Fruit fly (Drosophila melanogaster) whole organism, embryonic: ENCODE data around the gene CG14817.

Experiments used
- Aef1 ChIP-seq: fragments of 200-800 bp; sonication (Bioruptor generic); IDR thresholded peaks from 3 replicates; pipeline ENCODE4 v1.3.6; 2022; ENCODE audit warnings: missing biosample characterization, missing genetic modification characterization
- Awh ChIP-seq: fragments of 200-800 bp; sonication (Bioruptor generic); IDR thresholded peaks from 2 replicates; pipeline ENCODE4, ENCODE4 v1.3.6; 2022; ENCODE audit warnings: missing biosample characterization, missing genetic modification characterization
- CG10979 ChIP-seq: fragments of 200-800 bp; sonication (Bioruptor generic); optimal IDR thresholded peaks from 2 replicates; lab custom pipeline; 2018; ENCODE audit warnings: missing biosample characterization, mild to moderate bottlenecking, missing genetic modification characterization, moderate library complexity
- CG12071 ChIP-seq: fragments of 200-800 bp; sonication (Bioruptor generic); optimal IDR thresholded peaks from 3 replicates; lab custom pipeline; 2018; ENCODE audit warnings: missing biosample characterization, mild to moderate bottlenecking, missing genetic modification characterization
- CG12942 ChIP-seq: fragments of 200-800 bp; sonication (Bioruptor generic); optimal IDR thresholded peaks from 3 replicates; lab custom pipeline; 2016; ENCODE audit warnings: missing biosample characterization, missing genetic modification characterization
- CG13624 ChIP-seq: fragments of 200-800 bp; sonication (Bioruptor generic); optimal IDR thresholded peaks from 2 replicates; lab custom pipeline; 2016; ENCODE audit warnings: missing biosample characterization, missing genetic modification characterization
- CG15269 ChIP-seq: fragments of 200-800 bp; sonication (Bioruptor generic); optimal IDR thresholded peaks from 2 replicates; lab custom pipeline; 2018; ENCODE audit warnings: missing biosample characterization, mild to moderate bottlenecking, missing genetic modification characterization, moderate library complexity
- CG15696 ChIP-seq: fragments of 200-800 bp; sonication (Bioruptor generic); optimal IDR thresholded peaks from 2 replicates; lab custom pipeline; 2019; ENCODE audit warnings: missing biosample characterization, mild to moderate bottlenecking, missing genetic modification characterization, moderate library complexity
- CG17361 ChIP-seq: fragments of 200-800 bp; sonication (Bioruptor generic); IDR thresholded peaks from 3 replicates; pipeline ENCODE4 v1.3.6; 2022; ENCODE audit warnings: missing biosample characterization, missing genetic modification characterization
- CG1792 ChIP-seq: fragments of 200-800 bp; sonication (Bioruptor generic); optimal IDR thresholded peaks from 2 replicates; lab custom pipeline; 2016; ENCODE audit warnings: missing biosample characterization, missing genetic modification characterization
- CG18476 ChIP-seq: fragments of 200-800 bp; sonication (Bioruptor generic); optimal IDR thresholded peaks from 2 replicates; lab custom pipeline; 2016; ENCODE audit warnings: missing biosample characterization, mild to moderate bottlenecking, missing genetic modification characterization
- CG30020 ChIP-seq: fragments of 200-800 bp; optimal IDR thresholded peaks from 2 replicates; lab custom pipeline; 2019; ENCODE audit warnings: missing biosample characterization, mild to moderate bottlenecking, missing genetic modification characterization, moderate library complexity
- CG5953 ChIP-seq: fragments of 200-800 bp; sonication (Bioruptor generic); IDR thresholded peaks from 2 replicates; pipeline ENCODE4 v1.3.6; 2022; ENCODE audit warnings: missing biosample characterization, missing genetic modification characterization
- CG6813 ChIP-seq: fragments of 200-800 bp; sonication (Bioruptor generic); optimal IDR thresholded peaks from 2 replicates; lab custom pipeline; 2017; ENCODE audit warnings: missing biosample characterization, missing genetic modification characterization, mild to moderate bottlenecking, moderate library complexity, missing genetic modification reagents
- CG9727 ChIP-seq: fragments of 200-800 bp; sonication (Bioruptor generic); optimal IDR thresholded peaks from 3 replicates; lab custom pipeline; 2017; ENCODE audit warnings: missing biosample characterization, mild to moderate bottlenecking, missing genetic modification characterization
- D ChIP-seq, 2 experiments: fragments of 200-800 bp in 1 of 2; fragments of >200 bp in 1 of 2; sonication (Bioruptor generic) in 1 of 2; optimal IDR thresholded peaks; 2 replicates in 1 of 2; 3 replicates in 1 of 2; lab custom pipeline; 2017; ENCODE audit warnings: mild to moderate bottlenecking in 1 of 2, missing biosample characterization in 1 of 2, missing genetic modification characterization in 1 of 2, missing genetic modification reagents in 1 of 2
- D19B ChIP-seq: fragments of 200-800 bp; sonication (Bioruptor generic); optimal IDR thresholded peaks from 2 replicates; lab custom pipeline; 2017; ENCODE audit warnings: missing biosample characterization, mild to moderate bottlenecking, missing genetic modification characterization
- HLH3B ChIP-seq: fragments of 200-800 bp; sonication (Bioruptor generic); IDR thresholded peaks from 2 replicates; pipeline ENCODE4 v1.3.6; 2022; ENCODE audit warnings: missing biosample characterization, missing genetic modification characterization
- HmgZ ChIP-seq: fragments of 200-800 bp; sonication (Bioruptor generic); optimal IDR thresholded peaks from 2 replicates; lab custom pipeline; 2018; ENCODE audit warnings: missing biosample characterization, mild to moderate bottlenecking, missing genetic modification characterization
- Optix ChIP-seq: fragments of 200-800 bp; sonication (Bioruptor generic); IDR thresholded peaks from 3 replicates; pipeline ENCODE4 v1.3.6; 2022; ENCODE audit warnings: missing biosample characterization, missing genetic modification characterization
- Pdp1 ChIP-seq, 2 experiments: fragments of 200-800 bp; sonication (Bioruptor generic); optimal IDR thresholded peaks; 3 replicates each; lab custom pipeline; 2016; ENCODE audit warnings: missing biosample characterization in 2 of 2, missing genetic modification characterization in 2 of 2, mild to moderate bottlenecking in 1 of 2, moderate library complexity in 1 of 2
- Usf ChIP-seq: fragments of 200-800 bp; sonication (Bioruptor generic); optimal IDR thresholded peaks from 2 replicates; lab custom pipeline; 2017; ENCODE audit warnings: missing genotype, missing biosample characterization, missing genetic modification characterization
- ac ChIP-seq: fragments of 200-800 bp; sonication (Bioruptor generic); optimal IDR thresholded peaks from 3 replicates; lab custom pipeline; 2017; ENCODE audit warnings: missing biosample characterization, mild to moderate bottlenecking, missing genetic modification characterization
- ara ChIP-seq: fragments of 200-800 bp; sonication (Bioruptor generic); IDR thresholded peaks from 2 replicates; pipeline ENCODE4 v1.3.6; 2022; ENCODE audit warnings: missing biosample characterization, missing genetic modification characterization
- ato ChIP-seq: fragments of 200-800 bp; sonication (Bioruptor generic); IDR thresholded peaks from 2 replicates; pipeline ENCODE4 v1.3.6; 2022; ENCODE audit warnings: missing biosample characterization, missing genetic modification characterization; ENCODE audit not compliant: partially characterized antibody
- bbx ChIP-seq: fragments of 200-800 bp; sonication (Bioruptor generic); IDR thresholded peaks from 2 replicates; pipeline ENCODE4 v1.3.6; 2022; ENCODE audit warnings: missing biosample characterization, missing genetic modification characterization; ENCODE audit not compliant: partially characterized antibody
- bigmax ChIP-seq: fragments of 200-800 bp; sonication (Bioruptor generic); optimal IDR thresholded peaks from 2 replicates; lab custom pipeline; 2018; ENCODE audit warnings: missing biosample characterization, mild to moderate bottlenecking, missing genetic modification characterization
- btn ChIP-seq: fragments of 200-800 bp; sonication (Bioruptor generic); optimal IDR thresholded peaks from 2 replicates; lab custom pipeline; 2016; ENCODE audit warnings: missing biosample characterization, missing genetic modification characterization
- corto ChIP-seq: fragments of 200-800 bp; sonication (Bioruptor generic); optimal IDR thresholded peaks from 2 replicates; lab custom pipeline; 2016; ENCODE audit warnings: missing biosample characterization, mild to moderate bottlenecking, missing genetic modification characterization, moderate library complexity
- da ChIP-seq: fragments of 200-800 bp; sonication (Bioruptor generic); optimal IDR thresholded peaks from 2 replicates; lab custom pipeline; 2016; ENCODE audit warnings: missing biosample characterization, missing genetic modification characterization
- emc ChIP-seq: fragments of 200-800 bp; sonication (Bioruptor generic); optimal IDR thresholded peaks from 2 replicates; lab custom pipeline; 2016; ENCODE audit warnings: missing biosample characterization, missing genetic modification characterization
- eyg ChIP-seq: fragments of 200-800 bp; sonication (Bioruptor generic); optimal IDR thresholded peaks from 3 replicates; lab custom pipeline; 2016; ENCODE audit warnings: missing biosample characterization, missing genetic modification characterization
- fd64A ChIP-seq: fragments of 200-800 bp; sonication (Bioruptor generic); optimal IDR thresholded peaks from 3 replicates; lab custom pipeline; 2018; ENCODE audit warnings: missing biosample characterization, mild to moderate bottlenecking, missing genetic modification characterization
- fd96Cb ChIP-seq: fragments of 200-800 bp; sonication (Bioruptor generic); optimal IDR thresholded peaks from 2 replicates; lab custom pipeline; 2018; ENCODE audit warnings: missing biosample characterization, mild to moderate bottlenecking, missing genetic modification characterization, moderate library complexity
- gem ChIP-seq: fragments of 200-800 bp; sonication (Bioruptor generic); optimal IDR thresholded peaks from 2 replicates; lab custom pipeline; 2019; ENCODE audit warnings: missing biosample characterization, mild to moderate bottlenecking, missing genetic modification characterization, moderate library complexity
- grau ChIP-seq: fragments of 200-800 bp; optimal IDR thresholded peaks from 3 replicates; lab custom pipeline; 2019; ENCODE audit warnings: missing biosample characterization, mild to moderate bottlenecking, missing genetic modification characterization, moderate library complexity
- hb ChIP-seq: fragments of 200-800 bp; sonication (Bioruptor generic); IDR thresholded peaks from 3 replicates; pipeline ENCODE4 v1.3.6; 2022; ENCODE audit warnings: missing biosample characterization, missing genetic modification characterization; ENCODE audit not compliant: partially characterized antibody
- mam ChIP-seq: fragments of 200-800 bp; sonication (Bioruptor generic); optimal IDR thresholded peaks from 3 replicates; lab custom pipeline; 2016; ENCODE audit warnings: missing biosample characterization, missing genetic modification characterization
- peb ChIP-seq: fragments of 200-800 bp; sonication (Bioruptor generic); IDR thresholded peaks from 2 replicates; pipeline ENCODE4 v1.3.6; 2022; ENCODE audit warnings: missing biosample characterization, missing genetic modification characterization
- ranshi ChIP-seq: fragments of 200-800 bp; sonication (Bioruptor generic); IDR thresholded peaks from 2 replicates; pipeline ENCODE4 v1.3.6; 2022; ENCODE audit warnings: missing biosample characterization, missing genetic modification characterization
- sd ChIP-seq: fragments of 200-800 bp; sonication (Bioruptor generic); optimal IDR thresholded peaks from 3 replicates; lab custom pipeline; 2018; ENCODE audit warnings: missing biosample characterization, mild to moderate bottlenecking, missing genetic modification characterization, moderate library complexity
- sima ChIP-seq: fragments of 200-800 bp; sonication (Bioruptor generic); optimal IDR thresholded peaks from 2 replicates; lab custom pipeline; 2016; ENCODE audit warnings: missing biosample characterization, missing genetic modification characterization
- sisA ChIP-seq: fragments of 200-800 bp; sonication (Bioruptor generic); IDR thresholded peaks from 2 replicates; pipeline ENCODE4 v1.3.6; 2022; ENCODE audit warnings: missing biosample characterization, missing genetic modification characterization
- sqz ChIP-seq: fragments of 200-800 bp; sonication (Bioruptor generic); optimal IDR thresholded peaks from 3 replicates; lab custom pipeline; 2018; ENCODE audit warnings: missing biosample characterization, mild to moderate bottlenecking, missing genetic modification characterization
- sr ChIP-seq: fragments of 200-800 bp; sonication (Bioruptor generic); IDR thresholded peaks from 3 replicates; pipeline ENCODE4 v1.3.6; 2022; ENCODE audit warnings: missing biosample characterization, missing genetic modification characterization
- tio ChIP-seq: fragments of 200-800 bp; sonication (Bioruptor generic); optimal IDR thresholded peaks from 2 replicates; lab custom pipeline; 2017; ENCODE audit warnings: missing biosample characterization, missing genetic modification characterization, inconsistent platforms
- unc-4 ChIP-seq: fragments of 200-800 bp; sonication (Bioruptor generic); IDR thresholded peaks from 2 replicates; pipeline ENCODE4 v1.3.6; 2022; ENCODE audit warnings: missing biosample characterization, missing genetic modification characterization; ENCODE audit not compliant: partially characterized antibody
- vvl ChIP-seq: fragments of 200-800 bp; sonication (Bioruptor generic); IDR thresholded peaks from 2 replicates; pipeline ENCODE4 v1.3.6; 2022; ENCODE audit warnings: missing biosample characterization, missing genetic modification characterization

Gene CG14817

dm6 chrX:1830396-1831218, 46.5 kb downstream of the CG14817 start (continued):
- TF ChIP-seq corto (GFP tag; lab: Kevin White, UChicago) (peak; percentile 94), CG15696 (tag; lab: Kevin White, UChicago) (peak; percentile 70), CG12071 (GFP tag; lab: Kevin White, UChicago) (peak; percentile 97), vvl (GFP tag; lab: Robert Waterston, UW) (peak; percentile 99), CG6813 (GFP tag; lab: Kevin White, UChicago) (peak; percentile 95), CG5953 (peak; percentile 97), sqz (GFP tag; lab: Kevin White, UChicago) (peak; percentile 90), D19B (GFP tag; lab: Kevin White, UChicago) (peak; percentile 88), CG9727 (peak; percentile 94), Optix (GFP tag; lab: Robert Waterston, UW) (peak; percentile 93), CG15269 (tag; lab: Kevin White, UChicago) (peak; percentile 97), sd (tag; lab: Kevin White, UChicago) (peak; percentile 89), bbx (GFP tag; lab: Robert Waterston, UW) (no peak), CG1792 (GFP tag; lab: Kevin White, UChicago) (peak; percentile 89), da (GFP tag; lab: Kevin White, UChicago) (peak; percentile 76), emc (GFP tag; lab: Kevin White, UChicago) (peak; percentile 77), CG18476 (GFP tag; lab: Kevin White, UChicago) (peak; percentile 92), ato (GFP tag; lab: Robert Waterston, UW) (no peak), ac (GFP tag; lab: Kevin White, UChicago) (peak; percentile 74), CG10979 (tag; lab: Kevin White, UChicago) (peak; percentile 92), hb (GFP tag; lab: Robert Waterston, UW) (0 out of 3 replicates have a peak, but pooled peaks have one; percentile 30), grau (tag; lab: Kevin White, UChicago) (peak; percentile 95), Usf (GFP tag; lab: Kevin White, UChicago) (peak; percentile 91), CG13624 (peak; percentile 95), CG17361 (GFP tag; lab: Robert Waterston, UW) (peak; percentile 98), HmgZ (peak; percentile 97), HLH3B (peak; percentile 98), sr (GFP tag; lab: Robert Waterston, UW) (peak; percentile 93), Pdp1 (GFP tag; optimal IDR thresholded peaks at IDR 0.05; lab: Kevin White, UChicago) (peak; percentile 92 to 93), Awh (GFP tag; lab: Robert Waterston, UW) (peak; percentile 98), fd64A (GFP tag; lab: Kevin White, UChicago) (peak; percentile 85), D (optimal IDR thresholded peaks at IDR 0.05; lab: Kevin White, UChicago) (no peak), D (GFP tag; optimal IDR thresholded peaks at IDR 0.05; lab: Kevin White, UChicago) (peak; percentile 93), CG30020 (peak; percentile 78), ranshi (GFP tag; lab: Robert Waterston, UW) (peak; percentile 98), gem (tag; lab: Kevin White, UChicago) (peak; percentile 97), btn (peak; percentile 75), sisA (peak; percentile 93), bigmax (GFP tag; lab: Kevin White, UChicago) (peak; percentile 61), sima (GFP tag; lab: Kevin White, UChicago) (peak; percentile 84), unc-4 (GFP tag; lab: Robert Waterston, UW) (no peak), CG12942 (GFP tag; lab: Kevin White, UChicago) (peak; percentile 87), peb (GFP tag; lab: Robert Waterston, UW) (peak; percentile 95), ara (GFP tag; lab: Robert Waterston, UW) (peak; percentile 97), Aef1 (GFP tag; lab: Robert Waterston, UW) (peak; percentile 96), eyg (GFP tag; lab: Kevin White, UChicago) (peak; percentile 93), tio (GFP tag; lab: Kevin White, UChicago) (peak; percentile 95), fd96Cb (tag; lab: Kevin White, UChicago) (peak; percentile 97), mam (peak; percentile 95)
